Fruit fly (Drosophila melanogaster) whole organism, embryonic: Measurements from ENCODE around the gene CG17362.

Experiments used
- CG10274 ChIP-seq: fragments of 200-800 bp; sonication (Bioruptor generic); optimal IDR thresholded peaks from 3 replicates; lab custom pipeline; 2017; ENCODE audit warnings: missing biosample characterization, mild to moderate bottlenecking, missing genetic modification characterization
- CG10321 ChIP-seq: fragments of 200-800 bp; sonication (Bioruptor generic); IDR thresholded peaks from 2 replicates; pipeline ENCODE4 v1.3.6; 2022; ENCODE audit warnings: missing biosample characterization, missing genetic modification characterization
- CG10431 ChIP-seq: fragments of 200-800 bp; sonication (Bioruptor generic); optimal IDR thresholded peaks from 3 replicates; lab custom pipeline; 2018; ENCODE audit warnings: missing biosample characterization, mild to moderate bottlenecking, missing genetic modification characterization
- CG10654 ChIP-seq: fragments of 200-800 bp; sonication (Bioruptor generic); optimal IDR thresholded peaks from 2 replicates; lab custom pipeline; 2016; ENCODE audit warnings: missing biosample characterization, missing genetic modification characterization
- CG11723 ChIP-seq: fragments of 200-800 bp; sonication (Bioruptor generic); optimal IDR thresholded peaks from 2 replicates; lab custom pipeline; 2017; ENCODE audit warnings: missing biosample characterization, mild to moderate bottlenecking, missing genetic modification characterization
- CG12236 ChIP-seq: fragments of 200-800 bp; sonication (Bioruptor generic); optimal IDR thresholded peaks from 2 replicates; lab custom pipeline; 2016; ENCODE audit warnings: missing biosample characterization, missing genetic modification characterization
- CG13624 ChIP-seq: fragments of 200-800 bp; sonication (Bioruptor generic); optimal IDR thresholded peaks from 2 replicates; lab custom pipeline; 2016; ENCODE audit warnings: missing biosample characterization, missing genetic modification characterization
- CG15696 ChIP-seq: fragments of 200-800 bp; sonication (Bioruptor generic); optimal IDR thresholded peaks from 2 replicates; lab custom pipeline; 2019; ENCODE audit warnings: missing biosample characterization, mild to moderate bottlenecking, missing genetic modification characterization, moderate library complexity
- CG30020 ChIP-seq: fragments of 200-800 bp; optimal IDR thresholded peaks from 2 replicates; lab custom pipeline; 2019; ENCODE audit warnings: missing biosample characterization, mild to moderate bottlenecking, missing genetic modification characterization, moderate library complexity
- CG30431 ChIP-seq: fragments of 200-800 bp; sonication (Bioruptor generic); optimal IDR thresholded peaks from 2 replicates; lab custom pipeline; 2017; ENCODE audit warnings: missing biosample characterization, missing genetic modification characterization
- CG31224 ChIP-seq: fragments of 200-800 bp; sonication (Bioruptor generic); IDR thresholded peaks from 2 replicates; pipeline ENCODE4 v1.3.6; 2022; ENCODE audit warnings: missing biosample characterization, missing genetic modification characterization
- CG31388 ChIP-seq: fragments of 200-800 bp; sonication (Bioruptor generic); optimal IDR thresholded peaks from 2 replicates; lab custom pipeline; 2016; ENCODE audit warnings: missing biosample characterization, missing genetic modification characterization
- CG6854 ChIP-seq: fragments of 200-800 bp; sonication (Bioruptor generic); optimal IDR thresholded peaks from 3 replicates; lab custom pipeline; 2017; ENCODE audit warnings: missing biosample characterization, mild to moderate bottlenecking, missing genetic modification characterization
- CG7271 ChIP-seq: fragments of 200-800 bp; sonication (Bioruptor generic); optimal IDR thresholded peaks from 2 replicates; lab custom pipeline; 2018; ENCODE audit warnings: missing biosample characterization, mild to moderate bottlenecking, missing genetic modification characterization, moderate library complexity
- CG7963 ChIP-seq: fragments of 200-800 bp; sonication (Bioruptor generic); IDR thresholded peaks from 3 replicates; pipeline ENCODE4 v1.3.6; 2022; ENCODE audit warnings: missing biosample characterization, missing genetic modification characterization; ENCODE audit not compliant: partially characterized antibody
- CG8388 ChIP-seq: fragments of 200-800 bp; sonication (Bioruptor generic); optimal IDR thresholded peaks from 2 replicates; lab custom pipeline; 2019; ENCODE audit warnings: missing biosample characterization, mild to moderate bottlenecking, missing genetic modification characterization, moderate library complexity
- Drgx ChIP-seq: fragments of 200-800 bp; sonication (Bioruptor generic); IDR thresholded peaks from 2 replicates; pipeline ENCODE4 v1.3.6; 2022; ENCODE audit warnings: missing biosample characterization, missing genetic modification characterization
- ERR ChIP-seq: fragments of 200-800 bp; sonication (Bioruptor generic); optimal IDR thresholded peaks from 2 replicates; lab custom pipeline; 2016; ENCODE audit warnings: missing biosample characterization, missing genetic modification characterization
- Ets97D ChIP-seq: fragments of 200-800 bp; sonication (Bioruptor generic); optimal IDR thresholded peaks from 3 replicates; lab custom pipeline; 2016; ENCODE audit warnings: missing biosample characterization, missing genetic modification characterization
- Gsc ChIP-seq: fragments of 200-800 bp; sonication (Bioruptor generic); IDR thresholded peaks from 2 replicates; pipeline ENCODE4 v1.3.6; 2022; ENCODE audit warnings: missing biosample characterization, missing genetic modification characterization
- HLHmδ ChIP-seq: fragments of 200-800 bp; sonication (Bioruptor generic); optimal IDR thresholded peaks from 2 replicates; lab custom pipeline; 2018; ENCODE audit warnings: missing biosample characterization, mild to moderate bottlenecking, missing genetic modification characterization, moderate library complexity
- Hr51 ChIP-seq, 2 experiments: fragments of 200-800 bp; sonication (Bioruptor generic); optimal IDR thresholded peaks; 2 replicates in 1 of 2; 3 replicates in 1 of 2; lab custom pipeline; 2016 to 2018; ENCODE audit warnings: missing biosample characterization in 2 of 2, missing genetic modification characterization in 2 of 2, mild to moderate bottlenecking in 1 of 2, moderate library complexity in 1 of 2
- Hr78 ChIP-seq, 2 experiments: fragments of 200-800 bp in 1 of 2; fragments of >200 bp in 1 of 2; sonication (Bioruptor generic) in 1 of 2; optimal IDR thresholded peaks; 2 replicates each; lab custom pipeline; 2017 to 2019; ENCODE audit warnings: missing biosample characterization in 2 of 2, missing genetic modification characterization in 2 of 2, mild to moderate bottlenecking in 1 of 2, moderate library complexity in 1 of 2
- Mes4 ChIP-seq: fragments of 200-800 bp; sonication (Bioruptor generic); optimal IDR thresholded peaks from 2 replicates; lab custom pipeline; 2016; ENCODE audit warnings: missing biosample characterization, missing genetic modification characterization
- Myb ChIP-seq: fragments of 200-800 bp; sonication (Bioruptor generic); optimal IDR thresholded peaks from 2 replicates; lab custom pipeline; 2016; ENCODE audit warnings: missing biosample characterization, missing genetic modification characterization
- Pdp1 ChIP-seq, 2 experiments: fragments of 200-800 bp; sonication (Bioruptor generic); optimal IDR thresholded peaks; 3 replicates each; lab custom pipeline; 2016; ENCODE audit warnings: missing biosample characterization in 2 of 2, missing genetic modification characterization in 2 of 2, mild to moderate bottlenecking in 1 of 2, moderate library complexity in 1 of 2
- Xrp1 ChIP-seq: fragments of 200-800 bp; sonication (Bioruptor generic); IDR thresholded peaks from 2 replicates; pipeline ENCODE4 v1.3.6; 2022; ENCODE audit warnings: missing biosample characterization, missing genetic modification characterization
- ap ChIP-seq: fragments of 200-800 bp; sonication (Bioruptor generic); IDR thresholded peaks from 2 replicates; pipeline ENCODE4 v1.3.6; 2022; ENCODE audit warnings: missing biosample characterization, missing genetic modification characterization
- ash1 ChIP-seq: fragments of 200-800 bp; sonication (Bioruptor generic); optimal IDR thresholded peaks from 2 replicates; lab custom pipeline; 2018; ENCODE audit warnings: missing biosample characterization, mild to moderate bottlenecking, missing genetic modification characterization
- chinmo ChIP-seq: fragments of 200-800 bp; sonication (Bioruptor generic); IDR thresholded peaks from 4 replicates; pipeline ENCODE4 v1.3.6; 2022; ENCODE audit warnings: missing biosample characterization, missing genetic modification characterization; ENCODE audit not compliant: partially characterized antibody
- da ChIP-seq: fragments of 200-800 bp; sonication (Bioruptor generic); optimal IDR thresholded peaks from 2 replicates; lab custom pipeline; 2016; ENCODE audit warnings: missing biosample characterization, missing genetic modification characterization
- dan ChIP-seq: fragments of 200-800 bp; sonication (Bioruptor generic); IDR thresholded peaks from 2 replicates; pipeline ENCODE4 v1.3.6; 2022; ENCODE audit warnings: missing biosample characterization, missing genetic modification characterization
- exex ChIP-seq: fragments of 200-800 bp; sonication (Bioruptor generic); optimal IDR thresholded peaks from 4 replicates; lab custom pipeline; 2018; ENCODE audit warnings: missing biosample characterization, mild to moderate bottlenecking, missing genetic modification characterization, moderate library complexity
- fru ChIP-seq: fragments of >200 bp; optimal IDR thresholded peaks from 2 replicates; lab custom pipeline; 2017
- gcm2 ChIP-seq: fragments of 200-800 bp; sonication (Bioruptor generic); optimal IDR thresholded peaks from 2 replicates; lab custom pipeline; 2016; ENCODE audit warnings: missing biosample characterization, missing genetic modification characterization
- gsb-n ChIP-seq: fragments of 200-800 bp; sonication (Bioruptor generic); optimal IDR thresholded peaks from 3 replicates; lab custom pipeline; 2018; ENCODE audit warnings: missing biosample characterization, mild to moderate bottlenecking, missing genetic modification characterization
- h ChIP-seq: fragments of >200 bp; optimal IDR thresholded peaks from 2 replicates; lab custom pipeline; 2017
- hkb ChIP-seq, 2 experiments: fragments of 200-800 bp in 1 of 2; fragments of >200 bp in 1 of 2; sonication (Bioruptor generic) in 1 of 2; IDR thresholded peaks in 1 of 2; optimal IDR thresholded peaks in 1 of 2; 2 replicates each; pipeline versions ENCODE4 v1.3.6 to Lab custom; 2017 to 2022; ENCODE audit warnings: missing biosample characterization in 1 of 2, missing genetic modification characterization in 1 of 2
- hth ChIP-seq: fragments of >200 bp; optimal IDR thresholded peaks from 2 replicates; lab custom pipeline; 2017; ENCODE audit warnings: inconsistent platforms
- insv ChIP-seq, 2 experiments: fragments of 200-800 bp; sonication (Bioruptor generic); optimal IDR thresholded peaks; 3 replicates each; lab custom pipeline; 2016 to 2018; ENCODE audit warnings: missing biosample characterization in 2 of 2, missing genetic modification characterization in 2 of 2
- knrl ChIP-seq: fragments of 200-800 bp; sonication (Bioruptor generic); IDR thresholded peaks from 3 replicates; pipeline ENCODE4 v1.3.6; 2022; ENCODE audit warnings: missing biosample characterization, missing genetic modification characterization; ENCODE audit not compliant: partially characterized antibody
- lmd ChIP-seq: fragments of 200-800 bp; sonication (Bioruptor generic); IDR thresholded peaks from 2 replicates; pipeline ENCODE4 v1.3.6; 2022; ENCODE audit warnings: missing biosample characterization, missing genetic modification characterization
- peb ChIP-seq: fragments of 200-800 bp; sonication (Bioruptor generic); IDR thresholded peaks from 2 replicates; pipeline ENCODE4 v1.3.6; 2022; ENCODE audit warnings: missing biosample characterization, missing genetic modification characterization
- repo ChIP-seq: fragments of 200-800 bp; sonication (Bioruptor generic); optimal IDR thresholded peaks from 2 replicates; lab custom pipeline; 2016; ENCODE audit warnings: missing biosample characterization, missing genetic modification characterization
- scrt ChIP-seq: fragments of 200-800 bp; sonication (Bioruptor generic); optimal IDR thresholded peaks from 2 replicates; lab custom pipeline; 2018; ENCODE audit warnings: missing biosample characterization, mild to moderate bottlenecking, missing genetic modification characterization, moderate library complexity
- sens ChIP-seq: fragments of 200-800 bp; sonication (Bioruptor generic); peaks from one replicate; lab custom pipeline; 2016; ENCODE audit warnings: missing biosample characterization, missing genetic modification characterization
- sens-2 ChIP-seq: fragments of 200-800 bp; sonication (Bioruptor generic); IDR thresholded peaks from 2 replicates; pipeline ENCODE4 v1.3.6; 2022; ENCODE audit warnings: missing biosample characterization, missing genetic modification characterization
- slp2 ChIP-seq: fragments of 200-800 bp; sonication (Bioruptor generic); optimal IDR thresholded peaks from 2 replicates; lab custom pipeline; 2016; ENCODE audit warnings: missing biosample characterization, missing genetic modification characterization
- so ChIP-seq: fragments of 200-800 bp; sonication (Bioruptor generic); IDR thresholded peaks from 3 replicates; pipeline ENCODE4 v1.3.6; 2022; ENCODE audit warnings: missing biosample characterization, missing genetic modification characterization
- sqz ChIP-seq: fragments of 200-800 bp; sonication (Bioruptor generic); optimal IDR thresholded peaks from 3 replicates; lab custom pipeline; 2018; ENCODE audit warnings: missing biosample characterization, mild to moderate bottlenecking, missing genetic modification characterization

CG17362 gene

DNA sequence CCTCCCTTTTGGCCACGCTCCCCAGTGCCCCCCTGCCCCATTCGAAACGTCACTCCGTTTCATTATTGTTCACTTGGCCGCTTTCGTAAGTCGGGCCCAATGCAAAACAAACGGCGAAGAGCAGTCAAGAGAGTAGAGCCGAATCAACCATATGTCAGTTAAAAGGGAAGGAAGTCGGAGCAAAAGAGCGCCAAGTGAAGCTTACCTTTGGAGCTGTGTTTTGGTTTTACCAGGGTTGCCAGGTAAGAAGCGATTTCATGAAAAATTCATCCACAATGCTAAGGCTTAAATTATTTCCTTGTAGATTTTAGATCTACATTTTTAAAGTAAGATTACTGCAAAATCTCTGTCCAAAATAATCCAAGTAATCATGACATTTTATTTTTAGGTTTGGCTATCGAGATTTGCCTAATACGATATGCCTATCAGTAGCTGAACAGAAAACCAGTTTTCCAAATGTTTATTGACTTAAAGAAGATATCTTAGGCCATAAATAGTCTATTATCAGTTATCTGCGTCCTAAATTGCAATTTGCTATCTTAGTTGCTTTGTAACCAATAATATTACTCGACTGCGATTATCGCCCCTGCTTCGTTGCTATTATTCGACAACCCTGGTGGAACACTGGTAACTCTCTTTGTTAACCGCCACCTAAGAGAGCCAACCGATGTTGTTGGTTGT, 47.8 kb upstream of the CG17362 start (continued):
- peak; percentile 86 for TF ChIP-seq lmd (GFP tag; lab: Robert Waterston, UW)
- TF ChIP-seq Pdp1 (GFP tag; optimal IDR thresholded peaks at IDR 0.05; lab: Kevin White, UChicago), result peak; percentile 80 to 90
- TF ChIP-seq CG7271 (tag; lab: Kevin White, UChicago), result no peak
- TF ChIP-seq chinmo, result peak; percentile 36; the same call in 1 of the 4 replicates
- TF ChIP-seq insv (GFP tag; optimal IDR thresholded peaks at IDR 0.05; lab: Kevin White, UChicago), result peak in 1 of 2 experiments; percentile 65
- peak; percentile 79 for TF ChIP-seq ERR (GFP tag; lab: Kevin White, UChicago)
- TF ChIP-seq CG31224 (GFP tag; lab: Robert Waterston, UW), result peak; percentile 72
- no peak for TF ChIP-seq fru (lab: Kevin White, UChicago)
- TF ChIP-seq HLHmδ, result no peak
- TF ChIP-seq CG15696 (tag; lab: Kevin White, UChicago), result peak; percentile 70
- peak; percentile 68 for TF ChIP-seq gcm2 (GFP tag; lab: Kevin White, UChicago)
- peak; percentile 87 for TF ChIP-seq sqz (GFP tag; lab: Kevin White, UChicago)
- TF ChIP-seq CG30020 (tag; lab: Kevin White, UChicago), result peak; percentile 75
- peak; percentile 88 for TF ChIP-seq CG12236 (GFP tag; lab: Kevin White, UChicago)
- TF ChIP-seq CG10431 (GFP tag; lab: Kevin White, UChicago), result peak; percentile 58
- no peak; the same call in 2 of the 3 replicates for TF ChIP-seq so
- TF ChIP-seq Myb, result peak; percentile 71
- TF ChIP-seq CG8388 (GFP tag; lab: Kevin White, UChicago), result peak; percentile 73
- peak; percentile 27 for TF ChIP-seq gsb-n (tag; lab: Kevin White, UChicago)
- peak; percentile 93 for TF ChIP-seq CG13624
- TF ChIP-seq peb (GFP tag; lab: Robert Waterston, UW), result peak; percentile 63
- peak; percentile 89 for TF ChIP-seq da (GFP tag; lab: Kevin White, UChicago)
- peak; percentile 75; the same call in 1 of the 2 replicates for TF ChIP-seq Xrp1
- no peak for TF ChIP-seq ap (GFP tag; lab: Robert Waterston, UW)
- TF ChIP-seq scrt (GFP tag; lab: Kevin White, UChicago), result peak; percentile 84
- peak; percentile 87 for TF ChIP-seq Mes4 (GFP tag; lab: Kevin White, UChicago)
- peak; percentile 75 for TF ChIP-seq CG30431 (GFP tag; lab: Kevin White, UChicago)
- peak; percentile 85 for TF ChIP-seq repo
- TF ChIP-seq knrl, result no peak
- no peak for TF ChIP-seq hkb (optimal IDR thresholded peaks at IDR 0.05; lab: Kevin White, UChicago)
- peak; percentile 76 for TF ChIP-seq hkb (GFP tag; IDR thresholded peaks at IDR 0.05; lab: Robert Waterston, UW)
- no peak for TF ChIP-seq CG7963 (GFP tag; lab: Robert Waterston, UW)
- no peak; the same call in 1 of the 2 replicates for TF ChIP-seq CG10321 (GFP tag; lab: Robert Waterston, UW)
- TF ChIP-seq Hr51 (GFP tag; optimal IDR thresholded peaks at IDR 0.05; lab: Kevin White, UChicago), result peak; percentile 83 to 93
- TF ChIP-seq CG31388 (GFP tag; lab: Kevin White, UChicago), result peak; percentile 51
- no peak for TF ChIP-seq sens-2 (GFP tag; lab: Robert Waterston, UW)
- peak in 1 of 2 experiments; percentile 80 for TF ChIP-seq Hr78 (GFP tag; optimal IDR thresholded peaks at IDR 0.05; lab: Kevin White, UChicago)
- TF ChIP-seq Drgx (GFP tag; lab: Robert Waterston, UW), result peak; percentile 81; the same call in 1 of the 2 replicates
- no peak for TF ChIP-seq Gsc (GFP tag; lab: Robert Waterston, UW)
- no peak for TF ChIP-seq dan
- TF ChIP-seq CG10654 (GFP tag; lab: Kevin White, UChicago), result peak; percentile 74
- TF ChIP-seq sens (GFP tag; lab: Kevin White, UChicago), result peak; percentile 99
- TF ChIP-seq Ets97D, result peak; percentile 10
- peak; percentile 92 for TF ChIP-seq CG11723 (GFP tag; lab: Kevin White, UChicago)
- TF ChIP-seq hth (lab: Kevin White, UChicago), result no peak
- peak; percentile 82 for TF ChIP-seq CG10274
- TF ChIP-seq h (lab: Kevin White, UChicago), result no peak
- peak; percentile 73 for TF ChIP-seq exex (tag; lab: Kevin White, UChicago)
- peak; percentile 89 for TF ChIP-seq slp2
- TF ChIP-seq ash1, result no peak
- peak; percentile 84 for TF ChIP-seq CG6854 (GFP tag; lab: Kevin White, UChicago)
